Fruit fly (Drosophila melanogaster) Kc167 (cell line): ENCODE measurements around the gene CG7985.

Experiments
- Myc ChIP-seq: fragments of >200 bp; optimal IDR thresholded peaks from 2 replicates; lab custom pipeline; 2017; ENCODE audit warnings: missing external identifiers
- insv ChIP-seq: fragments of >200 bp; optimal IDR thresholded peaks from 3 replicates; lab custom pipeline; 2018; ENCODE audit warnings: missing external identifiers
- ttk ChIP-seq: sonication (Bioruptor generic); optimal IDR thresholded peaks from 2 replicates; lab custom pipeline; 2017; ENCODE audit warnings: missing external identifiers

dm6 chr3R:18223434-18223833 lies 23.8 kb downstream of the CG7985 start, which contains the start of the genes mTerf5 and Non3:
- TF ChIP-seq insv (lab: Kevin White, UChicago) (no peak), Myc (lab: Kevin White, UChicago) (no peak), ttk (lab: Kevin White, UChicago) (no peak)
